Fruit fly (Drosophila melanogaster) whole organism, embryonic: ENCODE results near the gene CG15553.
A peak's percentile ranks its signal among the peaks of the same experiment; 100 is the strongest.

Experiments
- Asciz ChIP-seq: fragments of 200-800 bp; sonication (Bioruptor generic); optimal IDR thresholded peaks from 2 replicates; lab custom pipeline; 2017; ENCODE audit warnings: missing biosample characterization, mild to moderate bottlenecking, missing genetic modification characterization, missing genetic modification reagents
- Bteb2 ChIP-seq: fragments of 200-800 bp; sonication (Bioruptor generic); optimal IDR thresholded peaks from 2 replicates; lab custom pipeline; 2016; ENCODE audit warnings: missing biosample characterization, missing genetic modification characterization
- CG1024 ChIP-seq: fragments of 200-800 bp; sonication (Bioruptor generic); IDR thresholded peaks from 2 replicates; pipeline ENCODE4 v1.3.6; 2022; ENCODE audit warnings: missing biosample characterization, missing genetic modification characterization
- CG11560 ChIP-seq: fragments of 200-800 bp; sonication (Bioruptor generic); IDR thresholded peaks from 3 replicates; pipeline ENCODE4 v1.3.6; 2022; ENCODE audit warnings: missing biosample characterization, missing genetic modification characterization
- CG11723 ChIP-seq: fragments of 200-800 bp; sonication (Bioruptor generic); optimal IDR thresholded peaks from 2 replicates; lab custom pipeline; 2017; ENCODE audit warnings: missing biosample characterization, mild to moderate bottlenecking, missing genetic modification characterization
- CG12236 ChIP-seq: fragments of 200-800 bp; sonication (Bioruptor generic); optimal IDR thresholded peaks from 2 replicates; lab custom pipeline; 2016; ENCODE audit warnings: missing biosample characterization, missing genetic modification characterization
- CG12659 ChIP-seq: fragments of 200-800 bp; sonication (Bioruptor generic); optimal IDR thresholded peaks from 3 replicates; lab custom pipeline; 2017; ENCODE audit warnings: mild to moderate bottlenecking, missing biosample characterization, missing genetic modification reagents, missing genetic modification characterization
- CG13296 ChIP-seq: fragments of 200-800 bp; sonication (Bioruptor generic); optimal IDR thresholded peaks from 3 replicates; lab custom pipeline; 2018; ENCODE audit warnings: missing biosample characterization, mild to moderate bottlenecking, missing genetic modification characterization
- CG15269 ChIP-seq: fragments of 200-800 bp; sonication (Bioruptor generic); optimal IDR thresholded peaks from 2 replicates; lab custom pipeline; 2018; ENCODE audit warnings: missing biosample characterization, mild to moderate bottlenecking, missing genetic modification characterization, moderate library complexity
- CG15601 ChIP-seq: fragments of 200-800 bp; sonication (Bioruptor generic); optimal IDR thresholded peaks from 3 replicates; lab custom pipeline; 2019; ENCODE audit warnings: missing biosample characterization, mild to moderate bottlenecking, missing genetic modification characterization, moderate library complexity
- CG1603 ChIP-seq: fragments of 200-800 bp; sonication (Bioruptor generic); optimal IDR thresholded peaks from 2 replicates; lab custom pipeline; 2019; ENCODE audit warnings: missing biosample characterization, mild to moderate bottlenecking, missing genetic modification characterization, moderate library complexity
- CG17568 ChIP-seq: fragments of 200-800 bp; sonication (Bioruptor generic); optimal IDR thresholded peaks from 2 replicates; lab custom pipeline; 2018; ENCODE audit warnings: missing biosample characterization, mild to moderate bottlenecking, missing genetic modification characterization, moderate library complexity
- CG18619 ChIP-seq: fragments of 200-800 bp; sonication (Bioruptor generic); optimal IDR thresholded peaks from 3 replicates; lab custom pipeline; 2017; ENCODE audit warnings: missing biosample characterization, mild to moderate bottlenecking, missing genetic modification characterization
- CG2875 ChIP-seq: fragments of 200-800 bp; sonication (Bioruptor generic); optimal IDR thresholded peaks from 2 replicates; lab custom pipeline; 2017; ENCODE audit warnings: missing biosample characterization, mild to moderate bottlenecking, missing genetic modification characterization, missing genetic modification reagents
- CG30431 ChIP-seq: fragments of 200-800 bp; sonication (Bioruptor generic); optimal IDR thresholded peaks from 2 replicates; lab custom pipeline; 2017; ENCODE audit warnings: missing biosample characterization, missing genetic modification characterization
- CG32532 ChIP-seq: fragments of 200-800 bp; sonication (Bioruptor generic); IDR thresholded peaks from 2 replicates; pipeline ENCODE4 v1.3.6; 2022; ENCODE audit warnings: missing biosample characterization, missing genetic modification characterization
- CG5180 ChIP-seq: fragments of 200-800 bp; sonication (Bioruptor generic); optimal IDR thresholded peaks from 3 replicates; lab custom pipeline; 2017; ENCODE audit warnings: missing biosample characterization, missing genetic modification characterization, mild to moderate bottlenecking, moderate library complexity, missing genetic modification reagents
- CG6254 ChIP-seq: fragments of 200-800 bp; sonication (Bioruptor generic); optimal IDR thresholded peaks from 3 replicates; lab custom pipeline; 2017; ENCODE audit warnings: mild to moderate bottlenecking, missing biosample characterization, missing genetic modification reagents, missing genetic modification characterization
- D ChIP-seq, 2 experiments: fragments of 200-800 bp in 1 of 2; fragments of >200 bp in 1 of 2; sonication (Bioruptor generic) in 1 of 2; optimal IDR thresholded peaks; 2 replicates in 1 of 2; 3 replicates in 1 of 2; lab custom pipeline; 2017; ENCODE audit warnings: mild to moderate bottlenecking in 1 of 2, missing biosample characterization in 1 of 2, missing genetic modification characterization in 1 of 2, missing genetic modification reagents in 1 of 2
- Dip2 ChIP-seq: fragments of 200-800 bp; sonication (Bioruptor generic); IDR thresholded peaks from 2 replicates; pipeline ENCODE4 v1.3.6; 2022; ENCODE audit warnings: missing biosample characterization, missing genetic modification characterization
- Fer1 ChIP-seq: fragments of 200-800 bp; sonication (Bioruptor generic); optimal IDR thresholded peaks from 2 replicates; lab custom pipeline; 2017; ENCODE audit warnings: missing biosample characterization, mild to moderate bottlenecking, missing genetic modification characterization
- Gsc ChIP-seq: fragments of 200-800 bp; sonication (Bioruptor generic); IDR thresholded peaks from 2 replicates; pipeline ENCODE4 v1.3.6; 2022; ENCODE audit warnings: missing biosample characterization, missing genetic modification characterization
- H15 ChIP-seq: fragments of 200-800 bp; sonication (Bioruptor generic); IDR thresholded peaks from 3 replicates; pipeline ENCODE4 v1.3.6; 2022; ENCODE audit warnings: missing biosample characterization, missing genetic modification characterization
- Lhr ChIP-seq: fragments of 200-800 bp; sonication (Bioruptor generic); optimal IDR thresholded peaks from 3 replicates; lab custom pipeline; 2017; ENCODE audit warnings: mild to moderate bottlenecking, missing biosample characterization, missing genetic modification reagents, missing genetic modification characterization
- Max ChIP-seq: fragments of 200-800 bp; sonication (Bioruptor generic); optimal IDR thresholded peaks from 2 replicates; lab custom pipeline; 2016; ENCODE audit warnings: missing biosample characterization, mild to moderate bottlenecking, missing genetic modification characterization
- Nf-YA ChIP-seq: fragments of 200-800 bp; sonication (Bioruptor generic); IDR thresholded peaks from 2 replicates; pipeline ENCODE4 v1.3.6; 2022; ENCODE audit warnings: missing biosample characterization, missing genetic modification characterization
- Nf-YC ChIP-seq: fragments of 200-800 bp; optimal IDR thresholded peaks from 3 replicates; lab custom pipeline; 2019; ENCODE audit warnings: missing biosample characterization, mild to moderate bottlenecking, missing genetic modification characterization, moderate library complexity
- PHDP ChIP-seq: fragments of 200-800 bp; sonication (Bioruptor generic); optimal IDR thresholded peaks from 3 replicates; lab custom pipeline; 2018; ENCODE audit warnings: missing biosample characterization, mild to moderate bottlenecking, missing genetic modification characterization, moderate library complexity
- Sox102F ChIP-seq: fragments of 200-800 bp; sonication (Bioruptor generic); optimal IDR thresholded peaks from 2 replicates; lab custom pipeline; 2018; ENCODE audit warnings: missing biosample characterization, mild to moderate bottlenecking, missing genetic modification characterization, moderate library complexity
- Ssrp ChIP-seq: fragments of 200-800 bp; sonication (Bioruptor generic); optimal IDR thresholded peaks from 2 replicates; lab custom pipeline; 2018; ENCODE audit warnings: missing biosample characterization, mild to moderate bottlenecking, missing genetic modification characterization, moderate library complexity
- ap ChIP-seq: fragments of 200-800 bp; sonication (Bioruptor generic); IDR thresholded peaks from 2 replicates; pipeline ENCODE4 v1.3.6; 2022; ENCODE audit warnings: missing biosample characterization, missing genetic modification characterization
- bab2 ChIP-seq: fragments of 200-800 bp; sonication (Bioruptor generic); optimal IDR thresholded peaks from 2 replicates; lab custom pipeline; 2016; ENCODE audit warnings: missing biosample characterization, missing genetic modification characterization
- bcd ChIP-seq: fragments of 200-800 bp; sonication (Bioruptor generic); optimal IDR thresholded peaks from 2 replicates; lab custom pipeline; 2017; ENCODE audit warnings: missing biosample characterization, mild to moderate bottlenecking, missing genetic modification characterization
- chn ChIP-seq: fragments of 200-800 bp; sonication (Bioruptor generic); optimal IDR thresholded peaks from 2 replicates; lab custom pipeline; 2016; ENCODE audit warnings: missing biosample characterization, missing genetic modification characterization
- crol ChIP-seq: fragments of 200-800 bp; sonication (Bioruptor generic); IDR thresholded peaks from 2 replicates; pipeline ENCODE4 v1.3.6; 2022; ENCODE audit warnings: missing biosample characterization, missing genetic modification characterization
- kah ChIP-seq: fragments of 200-800 bp; sonication (Bioruptor generic); optimal IDR thresholded peaks from 2 replicates; lab custom pipeline; 2018; ENCODE audit warnings: missing biosample characterization, mild to moderate bottlenecking, missing genetic modification characterization
- lmd ChIP-seq: fragments of 200-800 bp; sonication (Bioruptor generic); IDR thresholded peaks from 2 replicates; pipeline ENCODE4 v1.3.6; 2022; ENCODE audit warnings: missing biosample characterization, missing genetic modification characterization
- maf-S ChIP-seq: fragments of 200-800 bp; sonication (Bioruptor generic); optimal IDR thresholded peaks from 2 replicates; lab custom pipeline; 2016; ENCODE audit warnings: missing biosample characterization, missing genetic modification characterization
- mld ChIP-seq: fragments of 200-800 bp; sonication (Bioruptor generic); IDR thresholded peaks from 3 replicates; pipeline ENCODE4 v1.3.6; 2022; ENCODE audit warnings: missing biosample characterization, missing genetic modification characterization; ENCODE audit not compliant: partially characterized antibody
- nerfin-1 ChIP-seq: fragments of 200-800 bp; sonication (Bioruptor generic); optimal IDR thresholded peaks from 3 replicates; lab custom pipeline; 2019; ENCODE audit warnings: missing biosample characterization, mild to moderate bottlenecking, missing genetic modification characterization, moderate library complexity
- odd ChIP-seq: fragments of 200-800 bp; sonication (Bioruptor generic); optimal IDR thresholded peaks from 2 replicates; lab custom pipeline; 2017; ENCODE audit warnings: missing biosample characterization, mild to moderate bottlenecking, missing genetic modification characterization
- pb ChIP-seq: fragments of 200-800 bp; sonication (Bioruptor generic); optimal IDR thresholded peaks from 3 replicates; lab custom pipeline; 2016; ENCODE audit warnings: missing biosample characterization, missing genetic modification characterization
- pum ChIP-seq: fragments of 200-800 bp; sonication (Bioruptor generic); optimal IDR thresholded peaks from 2 replicates; lab custom pipeline; 2016; ENCODE audit warnings: missing biosample characterization, missing genetic modification characterization
- seq ChIP-seq: fragments of 200-800 bp; sonication (Bioruptor generic); IDR thresholded peaks from 2 replicates; pipeline ENCODE4 v1.3.6; 2022; ENCODE audit warnings: missing biosample characterization, missing genetic modification characterization
- sob ChIP-seq: fragments of 200-800 bp; sonication (Bioruptor generic); IDR thresholded peaks from 2 replicates; pipeline ENCODE4 v1.3.6; 2022; ENCODE audit warnings: missing biosample characterization, missing genetic modification characterization
- sr ChIP-seq: fragments of 200-800 bp; sonication (Bioruptor generic); IDR thresholded peaks from 3 replicates; pipeline ENCODE4 v1.3.6; 2022; ENCODE audit warnings: missing biosample characterization, missing genetic modification characterization
- tap ChIP-seq: fragments of 200-800 bp; optimal IDR thresholded peaks from 3 replicates; lab custom pipeline; 2019; ENCODE audit warnings: missing biosample characterization, mild to moderate bottlenecking, missing genetic modification characterization, moderate library complexity
- vvl ChIP-seq: fragments of 200-800 bp; sonication (Bioruptor generic); IDR thresholded peaks from 2 replicates; pipeline ENCODE4 v1.3.6; 2022; ENCODE audit warnings: missing biosample characterization, missing genetic modification characterization
- zen2 ChIP-seq: fragments of 200-800 bp; sonication (Bioruptor generic); IDR thresholded peaks from 3 replicates; pipeline ENCODE4 v1.3.6; 2022; ENCODE audit warnings: missing biosample characterization, missing genetic modification characterization; ENCODE audit not compliant: partially characterized antibody

Gene CG15553

DNA sequence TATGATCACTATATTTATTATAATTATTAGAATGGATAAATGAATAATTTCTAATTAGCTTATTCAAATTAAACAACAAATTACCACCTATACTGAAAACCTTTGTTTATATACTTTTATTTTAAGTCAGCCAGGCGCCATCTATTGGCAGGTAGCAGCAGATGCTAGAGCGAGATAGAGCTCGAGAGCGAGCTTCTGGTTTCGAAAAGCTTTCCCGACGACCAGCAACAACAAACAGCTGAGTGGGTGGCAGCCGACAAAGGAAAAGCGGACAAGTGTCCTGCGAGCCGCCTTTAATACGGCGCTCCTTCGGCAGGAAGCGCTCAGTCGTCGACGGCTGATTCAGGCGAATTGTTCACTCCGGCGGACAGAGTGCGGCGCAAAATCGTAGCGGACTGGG lies 33.1 kb upstream of the CG15553 start, which contains the start of gene Gycbeta100B (continued):
- TF ChIP-seq lmd: peak; percentile 15; the same call in 1 of the 2 replicates
- no peak for TF ChIP-seq CG30431 (GFP tag; lab: Kevin White, UChicago)
- TF ChIP-seq CG12659: peak; percentile 13
- no peak for TF ChIP-seq maf-S
- TF ChIP-seq CG32532 (GFP tag; lab: Robert Waterston, UW): peak; percentile 67; the same call in 1 of the 2 replicates
- TF ChIP-seq CG5180: peak; percentile 3
- no peak for TF ChIP-seq Dip2 (GFP tag; lab: Robert Waterston, UW)
- peak; percentile 76 for TF ChIP-seq Fer1 (GFP tag; lab: Kevin White, UChicago)
- TF ChIP-seq D (optimal IDR thresholded peaks at IDR 0.05; lab: Kevin White, UChicago): no peak
- peak; percentile 9 for TF ChIP-seq D (GFP tag; optimal IDR thresholded peaks at IDR 0.05; lab: Kevin White, UChicago)
- TF ChIP-seq CG1024 (GFP tag; lab: Robert Waterston, UW): 0 out of 2 replicates have a peak, but pooled peaks have one; percentile 21
- TF ChIP-seq Ssrp (tag; lab: Kevin White, UChicago): no peak
- TF ChIP-seq chn (GFP tag; lab: Kevin White, UChicago): peak; percentile 13
- peak; percentile 40; the same call in 1 of the 2 replicates for TF ChIP-seq seq
- TF ChIP-seq Nf-YC (tag; lab: Kevin White, UChicago): peak; percentile 19
- no peak for TF ChIP-seq Bteb2 (GFP tag; lab: Kevin White, UChicago)
- peak; percentile 40 for TF ChIP-seq odd (GFP tag; lab: Kevin White, UChicago)
- TF ChIP-seq mld (GFP tag; lab: Robert Waterston, UW): no peak
- peak; percentile 48 for TF ChIP-seq CG6254
- TF ChIP-seq H15: peak; percentile 11; the same call in 1 of the 3 replicates
- peak; percentile 12 for TF ChIP-seq Sox102F (GFP tag; lab: Kevin White, UChicago)
- no peak for TF ChIP-seq crol (GFP tag; lab: Robert Waterston, UW)
- no peak for TF ChIP-seq zen2 (GFP tag; lab: Robert Waterston, UW)
- TF ChIP-seq pum (GFP tag; lab: Kevin White, UChicago): no peak
- TF ChIP-seq nerfin-1 (tag; lab: Kevin White, UChicago): no peak
- TF ChIP-seq sob (GFP tag; lab: Robert Waterston, UW): 0 out of 2 replicates have a peak, but pooled peaks have one; percentile 29
- TF ChIP-seq kah (GFP tag; lab: Kevin White, UChicago): peak; percentile 64
- 0 out of 2 replicates have a peak, but pooled peaks have one; percentile 11 for TF ChIP-seq Nf-YA (GFP tag; lab: Robert Waterston, UW)
- TF ChIP-seq CG11723 (GFP tag; lab: Kevin White, UChicago): peak; percentile 16
- peak; percentile 15 for TF ChIP-seq CG17568 (GFP tag; lab: Kevin White, UChicago)
- TF ChIP-seq vvl: peak; percentile 24; the same call in 1 of the 2 replicates
- TF ChIP-seq CG11560: no peak
- peak; percentile 1 for TF ChIP-seq Max (GFP tag; lab: Kevin White, UChicago)
- TF ChIP-seq pb (GFP tag; lab: Kevin White, UChicago): no peak
- peak; percentile 4 for TF ChIP-seq CG18619 (GFP tag; lab: Kevin White, UChicago)
- TF ChIP-seq CG13296 (GFP tag; lab: Kevin White, UChicago): peak; percentile 59
- TF ChIP-seq bcd: peak; percentile 28
- TF ChIP-seq tap (tag; lab: Kevin White, UChicago): peak; percentile 34
- TF ChIP-seq CG1603 (tag; lab: Kevin White, UChicago): peak; percentile 35
- peak; percentile 1 for TF ChIP-seq CG15601 (tag; lab: Kevin White, UChicago)
- TF ChIP-seq bab2: no peak
- no peak for TF ChIP-seq sr
- peak; percentile 49 for TF ChIP-seq CG15269
- TF ChIP-seq Lhr (GFP tag; lab: Kevin White, UChicago): no peak
- peak; percentile 38 for TF ChIP-seq CG2875 (GFP tag; lab: Kevin White, UChicago)
- TF ChIP-seq PHDP (tag; lab: Kevin White, UChicago): peak; percentile 55
- TF ChIP-seq CG12236 (GFP tag; lab: Kevin White, UChicago): no peak
- TF ChIP-seq ap: 0 out of 2 replicates have a peak, but pooled peaks have one; percentile 16
- peak; percentile 29 for TF ChIP-seq Asciz (GFP tag; lab: Kevin White, UChicago)
- TF ChIP-seq Gsc: no peak
